Comparison of ENCODE assay signal across 3 fruit fly cellular contexts in the genomic region with DNA sequence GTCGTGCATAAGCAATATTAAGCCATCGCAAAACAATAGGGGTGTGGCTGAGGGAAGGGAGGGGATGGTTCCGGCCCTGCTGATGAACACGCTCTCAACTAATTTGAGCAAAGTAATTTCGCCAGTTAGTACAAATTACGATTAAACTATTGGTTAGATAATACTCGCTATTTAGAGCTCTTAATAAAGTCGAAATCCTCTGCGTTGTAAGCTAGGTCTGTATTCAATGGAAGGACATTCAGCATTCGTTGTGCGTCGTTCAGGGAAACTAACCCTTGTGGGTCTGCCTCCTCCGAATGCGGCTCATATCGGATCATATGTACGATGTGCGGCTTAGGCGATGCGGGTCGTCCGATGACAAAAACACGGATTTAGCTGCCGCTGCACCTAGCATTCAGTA.
TF ChIP-seq lines count a peak whose summit lies in the region.

No protein-coding gene starts in this region.

- no peak for TF ChIP-seq CTCF in whole organism, embryonic (GFP tag; optimal IDR thresholded peaks at IDR 0.05; lab: Kevin White, UChicago)

TF ChIP-seq in whole organism, embryonic, 481 proteins besides CTCF, POLR2A, EP300 and RAD21:
- TF ChIP-seq CG1792 (GFP tag; optimal IDR thresholded peaks at IDR 0.05; lab: Kevin White, UChicago) (no peak), ara (GFP tag; IDR thresholded peaks at IDR 0.05; lab: Robert Waterston, UW) (peak; percentile 15; the same call in 1 of the 2 replicates), Bgb (GFP tag; IDR thresholded peaks at IDR 0.05; lab: Robert Waterston, UW; ENCODE audit: partially characterized antibody) (no peak), CG10274 (GFP tag; optimal IDR thresholded peaks at IDR 0.05; lab: Kevin White, UChicago) (peak; percentile 22), D19A (tag; optimal IDR thresholded peaks at IDR 0.05; lab: Kevin White, UChicago) (peak; percentile 96), fd64A (GFP tag; optimal IDR thresholded peaks at IDR 0.05; lab: Kevin White, UChicago) (no peak)

TF ChIP-seq in whole organism, prepupa, 60 proteins besides CTCF, POLR2A, EP300 and RAD21 (continues in another document):
- TF ChIP-seq fkh (GFP tag; optimal IDR thresholded peaks at IDR 0.05; lab: Kevin White, UChicago) (no peak), CG31627 (GFP tag; optimal IDR thresholded peaks at IDR 0.05; lab: Kevin White, UChicago) (no peak), CG6854 (GFP tag; optimal IDR thresholded peaks at IDR 0.05; lab: Kevin White, UChicago) (no peak), CG4318 (GFP tag; optimal IDR thresholded peaks at IDR 0.05; lab: Kevin White, UChicago) (no peak), CG11294 (GFP tag; IDR thresholded peaks at IDR 0.05; lab: Robert Waterston, UW) (no peak), dsx (GFP tag; optimal IDR thresholded peaks at IDR 0.05; lab: Kevin White, UChicago; ENCODE audit: poor library complexity, severe bottlenecking) (no peak), lz (GFP tag; optimal IDR thresholded peaks at IDR 0.05; lab: Kevin White, UChicago) (no peak), topi (GFP tag; optimal IDR thresholded peaks at IDR 0.05; lab: Kevin White, UChicago) (peak; percentile 19), vri (GFP tag; optimal IDR thresholded peaks at IDR 0.05; lab: Kevin White, UChicago) (no peak), CG9139 (GFP tag; optimal IDR thresholded peaks at IDR 0.05; lab: Kevin White, UChicago) (no peak), Sox15 (GFP tag; optimal IDR thresholded peaks at IDR 0.05; lab: Kevin White, UChicago) (no peak), Lpt (GFP tag; optimal IDR thresholded peaks at IDR 0.05; lab: Kevin White, UChicago) (no peak), CG32006 (GFP tag; optimal IDR thresholded peaks at IDR 0.05; lab: Kevin White, UChicago) (no peak), CG34406 (GFP tag; optimal IDR thresholded peaks at IDR 0.05; lab: Kevin White, UChicago) (no peak), Gug (GFP tag; IDR thresholded peaks at IDR 0.05; lab: Robert Waterston, UW) (no peak), CG8119 (GFP tag; IDR thresholded peaks at IDR 0.05; lab: Robert Waterston, UW) (no peak; the same call in 2 of the 3 replicates), CG15336 (GFP tag; IDR thresholded peaks at IDR 0.05; lab: Robert Waterston, UW) (no peak), Hr38 (GFP tag; optimal IDR thresholded peaks at IDR 0.05; lab: Kevin White, UChicago) (no peak), dac (GFP tag; optimal IDR thresholded peaks at IDR 0.05; lab: Kevin White, UChicago) (no peak), cyc (GFP tag; optimal IDR thresholded peaks at IDR 0.05; lab: Kevin White, UChicago) (no peak), Eip93F (GFP tag; optimal IDR thresholded peaks at IDR 0.05; lab: Kevin White, UChicago) (no peak), CG6808 (GFP tag; optimal IDR thresholded peaks at IDR 0.05; lab: Kevin White, UChicago) (no peak), CG8632 (GFP tag; optimal IDR thresholded peaks at IDR 0.05; lab: Kevin White, UChicago) (no peak), CG6792 (GFP tag; optimal IDR thresholded peaks at IDR 0.05; lab: Kevin White, UChicago) (no peak), Sox102F (GFP tag; optimal IDR thresholded peaks at IDR 0.05; lab: Kevin White, UChicago) (no peak), pdm3 (GFP tag; optimal IDR thresholded peaks at IDR 0.05; lab: Kevin White, UChicago) (peak; percentile 6), Eip78C (GFP tag; lab: Kevin White, UChicago) (peak; percentile 85), CG16779 (tag; optimal IDR thresholded peaks at IDR 0.05; lab: Kevin White, UChicago) (no peak), Sox14 (GFP tag; optimal IDR thresholded peaks at IDR 0.05; lab: Kevin White, UChicago) (peak; percentile 40), fd85E (GFP tag; optimal IDR thresholded peaks at IDR 0.05; lab: Kevin White, UChicago) (no peak), achi (GFP tag; optimal IDR thresholded peaks at IDR 0.05; lab: Kevin White, UChicago) (no peak), Smox (GFP tag; optimal IDR thresholded peaks at IDR 0.05; lab: Kevin White, UChicago) (no peak), ss (GFP tag; optimal IDR thresholded peaks at IDR 0.05; lab: Kevin White, UChicago) (peak in 1 of 2 experiments; percentile 0), CG6276 (GFP tag; optimal IDR thresholded peaks at IDR 0.05; lab: Kevin White, UChicago) (no peak), Eip75B (GFP tag; optimal IDR thresholded peaks at IDR 0.05; lab: Kevin White, UChicago) (no peak), OdsH (GFP tag; optimal IDR thresholded peaks at IDR 0.05; lab: Kevin White, UChicago) (peak; percentile 24), svp (GFP tag; lab: Kevin White, UChicago) (peak; percentile 33), CG10631 (GFP tag; optimal IDR thresholded peaks at IDR 0.05; lab: Kevin White, UChicago) (peak; percentile 49), salr (GFP tag; optimal IDR thresholded peaks at IDR 0.05; lab: Kevin White, UChicago) (no peak), CG11762 (GFP tag; optimal IDR thresholded peaks at IDR 0.05; lab: Kevin White, UChicago; ENCODE audit: insufficient read depth) (peak; percentile 35), fd59A (GFP tag; optimal IDR thresholded peaks at IDR 0.05; lab: Kevin White, UChicago) (peak; percentile 37), CG8319 (GFP tag; optimal IDR thresholded peaks at IDR 0.05; lab: Kevin White, UChicago) (no peak)

TF ChIP-seq in whole organism, pupa, 21 proteins besides CTCF, POLR2A, EP300 and RAD21:
- TF ChIP-seq Ets98B (GFP tag; IDR thresholded peaks at IDR 0.05; lab: Robert Waterston, UW), result no peak
- peak; percentile 14 for TF ChIP-seq gl (tag; optimal IDR thresholded peaks at IDR 0.05; lab: Kevin White, UChicago)
- TF ChIP-seq Pif1A (GFP tag; optimal IDR thresholded peaks at IDR 0.05; lab: Kevin White, UChicago), result peak; percentile 16
- no peak for TF ChIP-seq Snoo (tag; optimal IDR thresholded peaks at IDR 0.05; lab: Kevin White, UChicago)
- TF ChIP-seq D1 (tag; optimal IDR thresholded peaks at IDR 0.05; lab: Kevin White, UChicago), result no peak
- TF ChIP-seq fd96Ca (GFP tag; IDR thresholded peaks at IDR 0.05; lab: Robert Waterston, UW), result peak; percentile 33; the same call in 1 of the 3 replicates
- 0 out of 3 replicates have a peak, but pooled peaks have one; percentile 32 for TF ChIP-seq CG4496 (GFP tag; IDR thresholded peaks at IDR 0.05; lab: Robert Waterston, UW)
- peak; percentile 33 for TF ChIP-seq CG8301 (tag; optimal IDR thresholded peaks at IDR 0.05; lab: Kevin White, UChicago)
- TF ChIP-seq CG34367 (tag; optimal IDR thresholded peaks at IDR 0.05; lab: Kevin White, UChicago), result peak; percentile 73
- no peak for TF ChIP-seq CG12605 (GFP tag; IDR thresholded peaks at IDR 0.05; lab: Robert Waterston, UW)
- TF ChIP-seq EcR (GFP tag; optimal IDR thresholded peaks at IDR 0.05; lab: Kevin White, UChicago), result no peak
- peak; percentile 39 for TF ChIP-seq CG14655 (GFP tag; optimal IDR thresholded peaks at IDR 0.05; lab: Kevin White, UChicago)
- no peak for TF ChIP-seq Pif1B (GFP tag; optimal IDR thresholded peaks at IDR 0.05; lab: Kevin White, UChicago)
- no peak for TF ChIP-seq CG32121 (GFP tag; IDR thresholded peaks at IDR 0.05; lab: Robert Waterston, UW)
- peak; percentile 62 for TF ChIP-seq CG8159 (tag; optimal IDR thresholded peaks at IDR 0.05; lab: Kevin White, UChicago)
- TF ChIP-seq CG13204 (GFP tag; optimal IDR thresholded peaks at IDR 0.05; lab: Kevin White, UChicago), result no peak
- peak; percentile 45 for TF ChIP-seq CG15710 (tag; optimal IDR thresholded peaks at IDR 0.05; lab: Kevin White, UChicago)
- peak; percentile 79 for TF ChIP-seq CG9948 (tag; optimal IDR thresholded peaks at IDR 0.05; lab: Kevin White, UChicago)
- no peak for TF ChIP-seq rn (GFP tag; IDR thresholded peaks at IDR 0.05; lab: Robert Waterston, UW)
- peak; percentile 63 for TF ChIP-seq CG17806 (tag; optimal IDR thresholded peaks at IDR 0.05; lab: Kevin White, UChicago)
- no peak for TF ChIP-seq CG10348 (GFP tag; IDR thresholded peaks at IDR 0.05; lab: Robert Waterston, UW)
